Fruit fly (Drosophila melanogaster): ENCODE results near the gene CG3402.

DNA sequence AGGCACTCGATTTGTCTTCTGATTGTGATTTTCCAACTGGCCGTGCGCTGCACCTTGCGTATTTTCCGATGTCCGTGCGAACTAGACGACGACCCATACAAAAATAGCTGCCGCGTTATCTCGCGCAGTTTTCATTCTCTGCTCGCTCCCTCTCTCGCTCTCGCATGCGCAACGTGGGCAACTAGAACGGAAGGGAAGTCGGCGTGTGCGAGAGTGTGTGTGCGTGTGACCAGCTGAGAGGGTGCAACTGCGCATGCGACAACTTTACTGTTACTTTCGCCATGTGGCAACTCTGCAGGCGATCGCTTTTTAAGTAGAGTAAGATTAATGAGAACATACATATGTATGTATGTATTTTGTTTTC lies 32.7 kb upstream of the CG3402 start, which contains the start of gene ebd1:
- TF ChIP-seq CG11617 (GFP tag; optimal IDR thresholded peaks at IDR 0.05) = no peak
- peak; percentile 25 for TF ChIP-seq Mnt (GFP tag; optimal IDR thresholded peaks at IDR 0.05)
- no peak for TF ChIP-seq Clk (GFP tag; optimal IDR thresholded peaks at IDR 0.05)
- peak; percentile 52 for TF ChIP-seq CG14711 (tag; optimal IDR thresholded peaks at IDR 0.05)
- TF ChIP-seq kay (GFP tag; ENCODE audit: borderline replicate concordance) = no peak

Data from whole organism, adult.